Fruit fly (Drosophila melanogaster): ENCODE measurements around the gene ph-p.

DNA sequence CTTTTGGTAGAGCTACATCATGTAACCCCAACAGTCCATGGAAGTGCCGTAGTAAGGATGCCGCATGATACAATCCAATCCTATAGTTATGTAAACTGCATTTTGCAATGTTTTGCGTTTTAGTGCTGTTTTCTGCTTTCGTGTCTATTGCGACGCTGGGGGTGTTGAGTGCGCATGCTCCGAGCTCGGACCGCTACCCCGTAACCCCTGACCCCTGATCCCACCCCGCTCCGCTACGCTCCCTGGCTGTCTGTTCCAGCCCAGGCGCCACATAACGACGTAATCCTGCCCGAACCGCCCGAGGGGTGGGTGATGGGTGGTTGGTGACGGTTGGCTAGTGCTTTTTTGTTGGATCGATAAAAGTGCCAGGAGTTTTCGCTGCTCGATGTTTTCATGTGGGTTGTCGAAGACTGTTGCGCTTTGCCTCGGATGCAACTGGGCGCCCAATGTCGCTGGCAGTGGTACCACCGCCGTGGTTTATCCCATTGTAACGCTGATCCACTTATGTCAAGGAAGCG is 56.3 kb downstream of the ph-p start:
- no peak for TF ChIP-seq CG8478 (optimal IDR thresholded peaks at IDR 0.05)
- no peak for TF ChIP-seq psq (optimal IDR thresholded peaks at IDR 0.05)
- TF ChIP-seq usp (GFP tag; optimal IDR thresholded peaks at IDR 0.05) = no peak
- TF ChIP-seq Dll (optimal IDR thresholded peaks at IDR 0.05) = no peak
- TF ChIP-seq EcR (GFP tag; optimal IDR thresholded peaks at IDR 0.05) = no peak

All from whole organism.